Worm (Caenorhabditis elegans) whole organism, L1 larva: ENCODE measurements around the gene unc-4.

Experiments
- C34B4.2 ChIP-seq: sonication (generic microtip); optimal IDR thresholded peaks from 2 replicates; lab custom pipeline; 2017; ENCODE audit warnings: mild to moderate bottlenecking, missing genetic modification characterization, missing compliant biosample characterization
- F16B12.6 ChIP-seq: fragments of 150-350 bp; optimal IDR thresholded peaks from 2 replicates; lab custom pipeline; 2014; ENCODE audit warnings: missing biosample characterization, missing genetic modification characterization
- aha-1 ChIP-seq: fragments of 150-350 bp; optimal IDR thresholded peaks from 2 replicates; lab custom pipeline; 2014; ENCODE audit warnings: missing biosample characterization, missing genetic modification characterization
- blmp-1 ChIP-seq: fragments of 150-350 bp; optimal IDR thresholded peaks from 2 replicates; lab custom pipeline; 2014; ENCODE audit warnings: missing biosample characterization, missing genetic modification characterization
- ceh-63 ChIP-seq: fragments of 200-800 bp; sonication (Bioruptor generic); optimal IDR thresholded peaks from 2 replicates; lab custom pipeline; 2018; ENCODE audit warnings: mild to moderate bottlenecking, missing genetic modification characterization, missing compliant biosample characterization
- ceh-8 ChIP-seq: fragments of 200-800 bp; sonication (Bioruptor generic); optimal IDR thresholded peaks from 2 replicates; lab custom pipeline; 2018; ENCODE audit warnings: mild to moderate bottlenecking, missing genetic modification characterization, moderate library complexity, missing compliant biosample characterization
- ceh-82 ChIP-seq, 3 experiments: fragments of 150-350 bp in 1 of 3; sonication (generic microtip) in 2 of 3; optimal IDR thresholded peaks; 2 replicates each; lab custom pipeline; 2014 to 2017; ENCODE audit warnings: missing biosample characterization in 3 of 3, missing genetic modification characterization in 3 of 3
- dpl-1 ChIP-seq, 3 experiments: fragments of 150-350 bp in 2 of 3; sonication (generic microtip) in 1 of 3; optimal IDR thresholded peaks; 2 replicates each; lab custom pipeline; 2014 to 2017; ENCODE audit warnings: missing biosample characterization in 3 of 3, missing genetic modification characterization in 3 of 3, missing genetic modification reagents in 3 of 3
- efl-3 ChIP-seq: fragments of 200-800 bp; sonication (Bioruptor generic); optimal IDR thresholded peaks from 2 replicates; lab custom pipeline; 2018; ENCODE audit warnings: mild to moderate bottlenecking, missing genetic modification characterization, missing compliant biosample characterization
- egl-13 ChIP-seq: sonication (generic microtip); optimal IDR thresholded peaks from 2 replicates; lab custom pipeline; 2016; ENCODE audit warnings: missing genotype, missing genetic modification reagents, missing genetic modification characterization, missing compliant biosample characterization
- egl-27 ChIP-seq, 2 experiments: fragments of 150-350 bp in 1 of 2; sonication (generic microtip); optimal IDR thresholded peaks; 3 replicates each; lab custom pipeline; 2017 to 2018; ENCODE audit warnings: missing biosample characterization in 2 of 2, missing genetic modification characterization in 2 of 2, missing genetic modification reagents in 2 of 2
- elt-2 ChIP-seq: sonication (generic microtip); optimal IDR thresholded peaks from 2 replicates; lab custom pipeline; 2016; ENCODE audit warnings: missing genetic modification characterization, mild to moderate bottlenecking, inconsistent platforms, missing compliant biosample characterization, missing genetic modification reagents
- ets-5 ChIP-seq: fragments of 200-800 bp; sonication (Bioruptor generic); IDR thresholded peaks from 2 replicates; pipeline ENCODE4 v1.3.6; 2022; ENCODE audit warnings: missing genetic modification characterization, missing compliant biosample characterization
- fkh-10 ChIP-seq: sonication (generic microtip); optimal IDR thresholded peaks from 2 replicates; lab custom pipeline; 2017; ENCODE audit warnings: missing biosample characterization, missing genetic modification reagents, missing genetic modification characterization
- fkh-4 ChIP-seq: sonication (generic microtip); optimal IDR thresholded peaks from 2 replicates; lab custom pipeline; 2016; ENCODE audit warnings: missing compliant biosample characterization, missing genetic modification characterization, borderline replicate concordance
- fkh-8 ChIP-seq: sonication (generic microtip); optimal IDR thresholded peaks from 2 replicates; lab custom pipeline; 2016; ENCODE audit warnings: mild to moderate bottlenecking, missing genetic modification characterization, missing compliant biosample characterization
- fos-1 ChIP-seq: fragments of 150-350 bp; optimal IDR thresholded peaks from 2 replicates; lab custom pipeline; 2014; ENCODE audit warnings: missing biosample characterization, missing genetic modification characterization
- hpl-2 ChIP-seq: fragments of 150-350 bp; optimal IDR thresholded peaks from 2 replicates; lab custom pipeline; 2014; ENCODE audit warnings: missing biosample characterization, missing genetic modification reagents, missing genetic modification characterization
- lin-13 ChIP-seq: fragments of 150-350 bp; optimal IDR thresholded peaks from 2 replicates; lab custom pipeline; 2014; ENCODE audit warnings: missing biosample characterization, missing genetic modification reagents, missing genetic modification characterization
- lin-14 ChIP-seq: fragments of 200-800 bp; sonication (Bioruptor generic); optimal IDR thresholded peaks from 2 replicates; lab custom pipeline; 2018; ENCODE audit warnings: mild to moderate bottlenecking, missing genetic modification characterization, moderate library complexity, missing compliant biosample characterization
- lin-15B ChIP-seq: fragments of 150-350 bp; sonication (generic microtip); optimal IDR thresholded peaks from 3 replicates; lab custom pipeline; 2014; ENCODE audit warnings: missing biosample characterization, missing genetic modification characterization
- lin-39 ChIP-seq: fragments of 150-350 bp; optimal IDR thresholded peaks from 2 replicates; lab custom pipeline; 2014; ENCODE audit warnings: missing biosample characterization, missing genetic modification reagents, missing genetic modification characterization
- lir-3 ChIP-seq: sonication (generic microtip); optimal IDR thresholded peaks from 2 replicates; lab custom pipeline; 2016; ENCODE audit warnings: mild to moderate bottlenecking, missing genetic modification characterization, moderate library complexity, missing compliant biosample characterization; ENCODE audit not compliant: poor library complexity
- mep-1 ChIP-seq: fragments of 150-350 bp; optimal IDR thresholded peaks from 2 replicates; lab custom pipeline; 2014; ENCODE audit warnings: missing biosample characterization, missing genetic modification characterization
- nhr-11 ChIP-seq: fragments of 150-350 bp; optimal IDR thresholded peaks from 2 replicates; lab custom pipeline; 2014; ENCODE audit warnings: missing biosample characterization, missing genetic modification characterization
- nhr-12 ChIP-seq: sonication (generic microtip); optimal IDR thresholded peaks from 2 replicates; lab custom pipeline; 2017; ENCODE audit warnings: missing biosample characterization, missing genetic modification characterization
- nhr-237 ChIP-seq: fragments of 150-350 bp; optimal IDR thresholded peaks from 2 replicates; lab custom pipeline; 2014; ENCODE audit warnings: missing biosample characterization, missing genetic modification characterization
- nhr-71 ChIP-seq: sonication (generic microtip); optimal IDR thresholded peaks from 2 replicates; lab custom pipeline; 2016; ENCODE audit warnings: mild to moderate bottlenecking, missing genetic modification characterization, moderate library complexity, missing compliant biosample characterization
- nhr-77 ChIP-seq: fragments of 150-350 bp; optimal IDR thresholded peaks from 2 replicates; lab custom pipeline; 2014; ENCODE audit warnings: missing biosample characterization, missing genetic modification characterization
- pag-3 ChIP-seq: sonication (generic microtip); optimal IDR thresholded peaks from 2 replicates; lab custom pipeline; 2017; ENCODE audit warnings: missing genetic modification characterization, mild to moderate bottlenecking, missing compliant biosample characterization, antibody characterized with exemption, borderline replicate concordance; ENCODE audit not compliant: insufficient read depth
- snpc-4 ChIP-seq: fragments of 150-350 bp; optimal IDR thresholded peaks from 2 replicates; lab custom pipeline; 2014; ENCODE audit warnings: missing biosample characterization, missing genetic modification characterization
- sox-4 ChIP-seq: sonication (generic microtip); optimal IDR thresholded peaks from 2 replicates; lab custom pipeline; 2016; ENCODE audit warnings: missing genetic modification characterization, missing compliant biosample characterization
- sup-37 ChIP-seq: fragments of 200-800 bp; sonication (Bioruptor generic); optimal IDR thresholded peaks from 2 replicates; lab custom pipeline; 2018; ENCODE audit warnings: mild to moderate bottlenecking, missing genetic modification characterization, missing compliant biosample characterization
- swsn-7 ChIP-seq: sonication (generic microtip); optimal IDR thresholded peaks from 2 replicates; lab custom pipeline; 2016; ENCODE audit warnings: missing genetic modification characterization, missing compliant biosample characterization
- tlp-1 ChIP-seq: fragments of 150-350 bp; optimal IDR thresholded peaks from 2 replicates; lab custom pipeline; 2014; ENCODE audit warnings: missing biosample characterization, missing genetic modification characterization
- unc-62 ChIP-seq: fragments of 150-350 bp; optimal IDR thresholded peaks from 2 replicates; lab custom pipeline; 2014; ENCODE audit warnings: missing biosample characterization, missing genetic modification reagents, missing genetic modification characterization
- unc-86 ChIP-seq: sonication (generic microtip); optimal IDR thresholded peaks from 2 replicates; lab custom pipeline; 2016; ENCODE audit warnings: missing genetic modification characterization, missing compliant biosample characterization
- unc-98 ChIP-seq: fragments of 200-800 bp; sonication (Bioruptor generic); IDR thresholded peaks from 2 replicates; pipeline ENCODE4 v1.3.6; 2022; ENCODE audit warnings: missing genetic modification characterization, missing compliant biosample characterization
- vab-15 ChIP-seq: sonication (generic microtip); optimal IDR thresholded peaks from 2 replicates; lab custom pipeline; 2017; ENCODE audit warnings: missing genotype, mild to moderate bottlenecking, missing genetic modification characterization, missing compliant biosample characterization

unc-4 gene

DNA sequence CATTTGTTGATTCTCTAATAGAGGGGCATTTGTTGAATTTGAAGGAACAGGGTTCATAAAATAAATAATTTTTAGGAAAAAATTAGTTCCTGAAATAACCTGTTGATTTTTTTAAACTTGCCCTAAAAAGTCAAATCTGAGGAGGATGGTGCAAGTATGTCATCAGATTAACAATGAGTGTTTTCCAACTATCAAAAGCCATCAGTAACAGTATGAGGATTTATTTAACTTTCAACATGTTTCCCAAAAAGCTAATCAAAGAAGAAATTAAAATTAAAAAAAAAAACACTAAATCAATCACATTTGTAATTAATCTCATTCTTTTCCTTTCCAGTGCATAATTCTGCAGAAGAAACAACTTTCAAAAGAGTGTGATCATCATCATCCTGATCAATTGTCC lies 40.6 kb downstream of the unc-4 start, which contains the start of gene chil-5:
chil-5 (minus strand) TSS at position 101 of the 400 bp plus-strand sequence.
- TF ChIP-seq sox-4 (tag; lab: Kevin White, UChicago), result no peak
- no peak for TF ChIP-seq ceh-63 (GFP tag; lab: Kevin White, UChicago)
- TF ChIP-seq nhr-12, result no peak
- TF ChIP-seq tlp-1 (tag; lab: Kevin White, UChicago), result no peak
- TF ChIP-seq elt-2 (tag; lab: Kevin White, UChicago), result no peak
- TF ChIP-seq ceh-8 (GFP tag; lab: Kevin White, UChicago), result no peak
- no peak for TF ChIP-seq lin-15B (tag; lab: Kevin White, UChicago)
- TF ChIP-seq ceh-82 (tag; optimal IDR thresholded peaks at IDR 0.05; lab: Kevin White, UChicago), result no peak
- no peak for TF ChIP-seq nhr-11 (tag; lab: Kevin White, UChicago)
- TF ChIP-seq vab-15 (tag; lab: Kevin White, UChicago), result no peak
- no peak for TF ChIP-seq egl-13
- no peak for TF ChIP-seq nhr-71 (tag; lab: Kevin White, UChicago)
- no peak for TF ChIP-seq snpc-4 (tag; lab: Kevin White, UChicago)
- TF ChIP-seq egl-27 (tag; optimal IDR thresholded peaks at IDR 0.05; lab: Kevin White, UChicago), result no peak
- no peak for TF ChIP-seq hpl-2

DNA sequence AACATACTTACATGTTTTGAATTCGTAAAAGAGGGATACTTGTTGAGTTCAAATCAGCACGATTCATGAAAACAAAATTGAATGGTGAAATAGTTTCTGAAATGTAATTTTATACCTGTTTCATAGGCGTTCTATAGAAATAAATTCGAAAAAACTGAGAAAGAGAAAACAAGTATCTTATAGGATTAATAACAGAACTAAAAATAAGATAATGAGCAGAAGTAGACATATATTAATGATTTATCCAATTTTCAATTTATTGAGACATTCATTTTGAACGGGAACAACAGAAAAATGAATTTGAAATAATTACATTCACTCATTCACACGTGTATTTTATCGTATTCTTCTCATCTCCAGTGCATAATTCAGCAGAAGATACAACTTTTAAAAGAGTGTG lies 42.4 kb downstream of the unc-4 start, which contains the start of gene chil-6:
chil-6 (minus strand) TSS at position 101 of the 400 bp plus-strand sequence.
- TF ChIP-seq unc-62 (no peak), dpl-1 (GFP tag; optimal IDR thresholded peaks at IDR 0.05; lab: Kevin White, UChicago) (no peak)

DNA sequence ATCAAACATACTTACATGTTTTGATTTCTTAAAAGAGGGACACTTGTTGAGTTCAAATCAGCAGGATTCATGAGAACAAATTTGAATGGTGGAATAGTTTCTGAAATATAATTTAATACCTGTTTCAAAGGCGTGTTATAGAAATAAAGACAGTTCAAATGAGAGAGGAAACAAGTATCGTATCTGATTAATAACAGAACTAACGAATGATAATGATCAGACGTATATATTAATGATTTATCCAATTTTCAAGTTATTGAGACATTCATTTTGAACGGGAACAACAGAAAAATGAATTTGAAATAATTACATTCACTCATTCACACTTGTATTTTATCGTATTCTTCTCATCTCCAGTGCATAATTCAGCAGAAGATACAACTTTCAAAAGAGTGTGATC lies 44.6 kb downstream of the unc-4 start, which contains the start of gene chil-4:
chil-4 (minus strand) TSS at position 101 of the 400 bp plus-strand sequence.
- no peak for TF ChIP-seq C34B4.2
- no peak for TF ChIP-seq nhr-237 (tag; lab: Kevin White, UChicago)
- no peak for TF ChIP-seq hpl-2
- TF ChIP-seq lin-13 (GFP tag; lab: Kevin White, UChicago), result no peak
- no peak for TF ChIP-seq nhr-77 (tag; lab: Kevin White, UChicago)
- no peak for TF ChIP-seq swsn-7 (tag; lab: Kevin White, UChicago)
- TF ChIP-seq lin-39, result no peak
- TF ChIP-seq, all 84 proteins: peak for 0

ce11 chrII:9850945-9851344 lies 49.2 kb downstream of the unc-4 start, which contains the start of gene ZK938.10:
Gene ZK938.10, minus strand, starts transcription at chrII:9851045.
- TF ChIP-seq efl-3, result no peak
- TF ChIP-seq lin-14 (GFP tag; lab: Kevin White, UChicago), result no peak
- TF ChIP-seq fos-1 (tag; lab: Kevin White, UChicago), result no peak
- no peak for TF ChIP-seq fkh-4 (tag; lab: Kevin White, UChicago)
- no peak for TF ChIP-seq unc-86 (tag; lab: Kevin White, UChicago)
- TF ChIP-seq nhr-12, result no peak
- TF ChIP-seq blmp-1 (tag; lab: Kevin White, UChicago), result no peak
- no peak for TF ChIP-seq unc-98 (GFP tag; lab: Robert Waterston, UW)
- no peak for TF ChIP-seq nhr-71 (tag; lab: Kevin White, UChicago)
- no peak for TF ChIP-seq ceh-82 (tag; optimal IDR thresholded peaks at IDR 0.05; lab: Kevin White, UChicago)
- no peak for TF ChIP-seq lir-3
- TF ChIP-seq aha-1, result no peak
- TF ChIP-seq ets-5 (GFP tag; lab: Robert Waterston, UW), result no peak
- no peak for TF ChIP-seq F16B12.6
- no peak for TF ChIP-seq fkh-10 (GFP tag; lab: Kevin White, UChicago)
- TF ChIP-seq fkh-8, result no peak
- no peak for TF ChIP-seq pag-3 (tag; lab: Kevin White, UChicago)
- TF ChIP-seq tlp-1 (tag; lab: Kevin White, UChicago), result no peak
- TF ChIP-seq mep-1 (tag; lab: Kevin White, UChicago), result no peak
- TF ChIP-seq sup-37 (GFP tag; lab: Kevin White, UChicago), result no peak
